Fruit fly (Drosophila melanogaster) whole organism, embryonic: ENCODE measurements around the gene CG4596.
A peak's percentile ranks its signal among the peaks of the same experiment; 100 is the strongest.

Experiments used
- CG10654 ChIP-seq: fragments of 200-800 bp; sonication (Bioruptor generic); optimal IDR thresholded peaks from 2 replicates; lab custom pipeline; 2016; ENCODE audit warnings: missing biosample characterization, missing genetic modification characterization
- CG11247 ChIP-seq: fragments of 200-800 bp; sonication (Bioruptor generic); IDR thresholded peaks from 2 replicates; pipeline ENCODE4 v1.3.6; 2022; ENCODE audit warnings: missing biosample characterization, missing genetic modification characterization
- CG12104 ChIP-seq: fragments of 200-800 bp; sonication (Bioruptor generic); optimal IDR thresholded peaks from 3 replicates; lab custom pipeline; 2016; ENCODE audit warnings: missing biosample characterization, missing genetic modification characterization
- CG12155 ChIP-seq: fragments of 200-800 bp; sonication (Bioruptor generic); optimal IDR thresholded peaks from 3 replicates; lab custom pipeline; 2016; ENCODE audit warnings: missing biosample characterization, missing genetic modification characterization
- CG13775 ChIP-seq: fragments of 200-800 bp; sonication (Bioruptor generic); optimal IDR thresholded peaks from 3 replicates; lab custom pipeline; 2017; ENCODE audit warnings: missing biosample characterization, mild to moderate bottlenecking, missing genetic modification characterization
- CG17385 ChIP-seq: fragments of 200-800 bp; sonication (Bioruptor generic); optimal IDR thresholded peaks from 3 replicates; lab custom pipeline; 2018; ENCODE audit warnings: missing biosample characterization, mild to moderate bottlenecking, missing genetic modification characterization
- CG18619 ChIP-seq: fragments of 200-800 bp; sonication (Bioruptor generic); optimal IDR thresholded peaks from 3 replicates; lab custom pipeline; 2017; ENCODE audit warnings: missing biosample characterization, mild to moderate bottlenecking, missing genetic modification characterization
- CG2120 ChIP-seq: fragments of 200-800 bp; sonication (Bioruptor generic); optimal IDR thresholded peaks from 3 replicates; lab custom pipeline; 2016; ENCODE audit warnings: missing biosample characterization, missing genetic modification characterization
- CG4617 ChIP-seq: fragments of 200-800 bp; sonication (Bioruptor generic); optimal IDR thresholded peaks from 3 replicates; lab custom pipeline; 2016; ENCODE audit warnings: missing biosample characterization, missing genetic modification characterization, borderline replicate concordance
- CG5180 ChIP-seq: fragments of 200-800 bp; sonication (Bioruptor generic); optimal IDR thresholded peaks from 3 replicates; lab custom pipeline; 2017; ENCODE audit warnings: missing biosample characterization, missing genetic modification characterization, mild to moderate bottlenecking, moderate library complexity, missing genetic modification reagents
- CG6254 ChIP-seq: fragments of 200-800 bp; sonication (Bioruptor generic); optimal IDR thresholded peaks from 3 replicates; lab custom pipeline; 2017; ENCODE audit warnings: mild to moderate bottlenecking, missing biosample characterization, missing genetic modification reagents, missing genetic modification characterization
- CG7372 ChIP-seq: fragments of 200-800 bp; sonication (Bioruptor generic); IDR thresholded peaks from 2 replicates; pipeline ENCODE4 v1.3.6; 2022; ENCODE audit warnings: missing biosample characterization, missing genetic modification characterization
- CG7839 ChIP-seq: fragments of 200-800 bp; sonication (Bioruptor generic); optimal IDR thresholded peaks from 3 replicates; lab custom pipeline; 2018; ENCODE audit warnings: missing biosample characterization, mild to moderate bottlenecking, missing genetic modification characterization, moderate library complexity
- CG7928 ChIP-seq: fragments of 200-800 bp; sonication (Bioruptor generic); optimal IDR thresholded peaks from 2 replicates; lab custom pipeline; 2017; ENCODE audit warnings: missing biosample characterization, mild to moderate bottlenecking, missing genetic modification characterization
- D ChIP-seq, 2 experiments: fragments of 200-800 bp in 1 of 2; fragments of >200 bp in 1 of 2; sonication (Bioruptor generic) in 1 of 2; optimal IDR thresholded peaks; 2 replicates in 1 of 2; 3 replicates in 1 of 2; lab custom pipeline; 2017; ENCODE audit warnings: mild to moderate bottlenecking in 1 of 2, missing biosample characterization in 1 of 2, missing genetic modification characterization in 1 of 2, missing genetic modification reagents in 1 of 2
- Doc3 ChIP-seq: fragments of 200-800 bp; sonication (Bioruptor generic); IDR thresholded peaks from 3 replicates; pipeline ENCODE4 v1.3.6; 2022; ENCODE audit warnings: missing biosample characterization, missing genetic modification characterization; ENCODE audit not compliant: partially characterized antibody
- Eip74EF ChIP-seq, 2 experiments: fragments of 200-800 bp in 1 of 2; fragments of >200 bp in 1 of 2; sonication (Bioruptor generic) in 1 of 2; optimal IDR thresholded peaks; 2 replicates each; lab custom pipeline; 2017 to 2019; ENCODE audit warnings: missing biosample characterization in 2 of 2, missing genetic modification characterization in 2 of 2, mild to moderate bottlenecking in 1 of 2, moderate library complexity in 1 of 2
- Ets97D ChIP-seq: fragments of 200-800 bp; sonication (Bioruptor generic); optimal IDR thresholded peaks from 3 replicates; lab custom pipeline; 2016; ENCODE audit warnings: missing biosample characterization, missing genetic modification characterization
- HLH3B ChIP-seq: fragments of 200-800 bp; sonication (Bioruptor generic); IDR thresholded peaks from 2 replicates; pipeline ENCODE4 v1.3.6; 2022; ENCODE audit warnings: missing biosample characterization, missing genetic modification characterization
- Hr51 ChIP-seq, 2 experiments: fragments of 200-800 bp; sonication (Bioruptor generic); optimal IDR thresholded peaks; 2 replicates in 1 of 2; 3 replicates in 1 of 2; lab custom pipeline; 2016 to 2018; ENCODE audit warnings: missing biosample characterization in 2 of 2, missing genetic modification characterization in 2 of 2, mild to moderate bottlenecking in 1 of 2, moderate library complexity in 1 of 2
- NK7.1 ChIP-seq: fragments of 200-800 bp; sonication (Bioruptor generic); optimal IDR thresholded peaks from 3 replicates; lab custom pipeline; 2016; ENCODE audit warnings: missing biosample characterization, missing genetic modification characterization
- Six4 ChIP-seq: fragments of 200-800 bp; sonication (Bioruptor generic); optimal IDR thresholded peaks from 2 replicates; lab custom pipeline; 2016; ENCODE audit warnings: missing biosample characterization, missing genetic modification characterization
- TFAM ChIP-seq: fragments of 200-800 bp; sonication (Bioruptor generic); optimal IDR thresholded peaks from 2 replicates; lab custom pipeline; 2017; ENCODE audit warnings: missing biosample characterization, missing genetic modification characterization, inconsistent platforms
- Trl ChIP-seq, 3 experiments: fragments of >200 bp in 2 of 3; fragments of 200-800 bp in 1 of 3; sonication (Bioruptor generic) in 1 of 3; optimal IDR thresholded peaks; 2 replicates in 1 of 3; 3 replicates in 2 of 3; lab custom pipeline; 2016 to 2017; ENCODE audit warnings: missing biosample characterization in 1 of 3, missing genetic modification characterization in 1 of 3
- ac ChIP-seq: fragments of 200-800 bp; sonication (Bioruptor generic); optimal IDR thresholded peaks from 3 replicates; lab custom pipeline; 2017; ENCODE audit warnings: missing biosample characterization, mild to moderate bottlenecking, missing genetic modification characterization
- crol ChIP-seq: fragments of 200-800 bp; sonication (Bioruptor generic); IDR thresholded peaks from 2 replicates; pipeline ENCODE4 v1.3.6; 2022; ENCODE audit warnings: missing biosample characterization, missing genetic modification characterization
- exex ChIP-seq: fragments of 200-800 bp; sonication (Bioruptor generic); optimal IDR thresholded peaks from 4 replicates; lab custom pipeline; 2018; ENCODE audit warnings: missing biosample characterization, mild to moderate bottlenecking, missing genetic modification characterization, moderate library complexity
- fd3F ChIP-seq: fragments of 200-800 bp; sonication (Bioruptor generic); optimal IDR thresholded peaks from 2 replicates; lab custom pipeline; 2018; ENCODE audit warnings: missing biosample characterization, mild to moderate bottlenecking, missing genetic modification characterization, moderate library complexity
- ftz-f1 ChIP-seq: fragments of 200-800 bp; sonication (Bioruptor generic); optimal IDR thresholded peaks from 2 replicates; lab custom pipeline; 2016; ENCODE audit warnings: missing biosample characterization, missing genetic modification characterization
- gro ChIP-seq: fragments of 200-800 bp; sonication (Bioruptor generic); optimal IDR thresholded peaks from 2 replicates; lab custom pipeline; 2016; ENCODE audit warnings: missing biosample characterization, missing genetic modification characterization
- gsb-n ChIP-seq: fragments of 200-800 bp; sonication (Bioruptor generic); optimal IDR thresholded peaks from 3 replicates; lab custom pipeline; 2018; ENCODE audit warnings: missing biosample characterization, mild to moderate bottlenecking, missing genetic modification characterization
- jing ChIP-seq: fragments of 200-800 bp; sonication (Bioruptor generic); optimal IDR thresholded peaks from 2 replicates; lab custom pipeline; 2018; ENCODE audit warnings: missing biosample characterization, mild to moderate bottlenecking, missing genetic modification characterization
- jumu ChIP-seq: fragments of 200-800 bp; sonication (Bioruptor generic); optimal IDR thresholded peaks from 3 replicates; lab custom pipeline; 2016; ENCODE audit warnings: missing biosample characterization, missing genetic modification characterization
- klu ChIP-seq: fragments of 200-800 bp; sonication (Bioruptor generic); IDR thresholded peaks from 2 replicates; pipeline ENCODE4 v1.3.6; 2022; ENCODE audit warnings: missing biosample characterization, missing genetic modification characterization
- kni ChIP-seq: fragments of 200-800 bp; sonication (Bioruptor generic); optimal IDR thresholded peaks from 3 replicates; lab custom pipeline; 2017; ENCODE audit warnings: mild to moderate bottlenecking, missing biosample characterization, missing genetic modification reagents, missing genetic modification characterization
- maf-S ChIP-seq: fragments of 200-800 bp; sonication (Bioruptor generic); optimal IDR thresholded peaks from 2 replicates; lab custom pipeline; 2016; ENCODE audit warnings: missing biosample characterization, missing genetic modification characterization
- nom ChIP-seq: fragments of 200-800 bp; sonication (Bioruptor generic); optimal IDR thresholded peaks from 2 replicates; lab custom pipeline; 2017; ENCODE audit warnings: missing biosample characterization, missing genetic modification characterization, mild to moderate bottlenecking, moderate library complexity, missing genetic modification reagents
- onecut ChIP-seq: fragments of 200-800 bp; sonication (Bioruptor generic); IDR thresholded peaks from 2 replicates; pipeline ENCODE4 v1.3.6; 2022; ENCODE audit warnings: missing biosample characterization, missing genetic modification characterization
- pnt ChIP-seq: fragments of 200-800 bp; sonication (Bioruptor generic); optimal IDR thresholded peaks from 3 replicates; lab custom pipeline; 2016; ENCODE audit warnings: missing biosample characterization, missing genetic modification characterization
- psq ChIP-seq: fragments of 200-800 bp; sonication (Bioruptor generic); optimal IDR thresholded peaks from 2 replicates; lab custom pipeline; 2017; ENCODE audit warnings: missing biosample characterization, missing genetic modification characterization
- rib ChIP-seq: fragments of 200-800 bp; sonication (Bioruptor generic); IDR thresholded peaks from 2 replicates; pipeline ENCODE4 v1.3.6; 2022; ENCODE audit warnings: missing biosample characterization, missing genetic modification characterization
- sc ChIP-seq, 3 experiments: fragments of >200 bp in 2 of 3; fragments of 200-800 bp in 1 of 3; sonication (Bioruptor generic) in 1 of 3; optimal IDR thresholded peaks; 2 replicates in 2 of 3; 3 replicates in 1 of 3; lab custom pipeline; 2017; ENCODE audit warnings: mild to moderate bottlenecking in 1 of 3, missing biosample characterization in 1 of 3, missing genetic modification characterization in 1 of 3, missing genetic modification reagents in 1 of 3
- sima ChIP-seq: fragments of 200-800 bp; sonication (Bioruptor generic); optimal IDR thresholded peaks from 2 replicates; lab custom pipeline; 2016; ENCODE audit warnings: missing biosample characterization, missing genetic modification characterization
- sisA ChIP-seq: fragments of 200-800 bp; sonication (Bioruptor generic); IDR thresholded peaks from 2 replicates; pipeline ENCODE4 v1.3.6; 2022; ENCODE audit warnings: missing biosample characterization, missing genetic modification characterization
- slou ChIP-seq: fragments of 200-800 bp; sonication (Bioruptor generic); optimal IDR thresholded peaks from 3 replicates; lab custom pipeline; 2016; ENCODE audit warnings: missing biosample characterization, missing genetic modification characterization
- tup ChIP-seq: fragments of 200-800 bp; sonication (Bioruptor generic); optimal IDR thresholded peaks from 2 replicates; lab custom pipeline; 2016; ENCODE audit warnings: missing biosample characterization, mild to moderate bottlenecking, missing genetic modification characterization, moderate library complexity
- vnd ChIP-seq: fragments of 200-800 bp; sonication (Bioruptor generic); IDR thresholded peaks from 3 replicates; pipeline ENCODE4 v1.3.6; 2022; ENCODE audit warnings: missing biosample characterization, missing genetic modification characterization; ENCODE audit not compliant: partially characterized antibody
- zfh1 ChIP-seq: fragments of 200-800 bp; sonication (Bioruptor generic); IDR thresholded peaks from 3 replicates; pipeline ENCODE4 v1.3.6; 2022; ENCODE audit warnings: missing biosample characterization, missing genetic modification characterization

The CG4596 gene

dm6 chr3R:10884031-10884677, 11.3 kb downstream of the CG4596 start (continued):
- TF ChIP-seq CG13775: peak; percentile 11
- TF ChIP-seq jumu: no peak
- TF ChIP-seq D (optimal IDR thresholded peaks at IDR 0.05; lab: Kevin White, UChicago): no peak
- TF ChIP-seq D (GFP tag; optimal IDR thresholded peaks at IDR 0.05; lab: Kevin White, UChicago): peak; percentile 19
- peak; percentile 2 for TF ChIP-seq Six4 (GFP tag; lab: Kevin White, UChicago)
- peak; percentile 65 for TF ChIP-seq CG17385 (GFP tag; lab: Kevin White, UChicago)
- peak; percentile 84 for TF ChIP-seq rib (GFP tag; lab: Robert Waterston, UW)
- TF ChIP-seq nom (GFP tag; lab: Kevin White, UChicago): no peak
- TF ChIP-seq CG6254 (GFP tag; lab: Kevin White, UChicago): peak; percentile 44
- no peak for TF ChIP-seq crol (GFP tag; lab: Robert Waterston, UW)
- TF ChIP-seq NK7.1 (GFP tag; lab: Kevin White, UChicago): no peak
- TF ChIP-seq ac: no peak
- peak; percentile 39 for TF ChIP-seq tup (GFP tag; lab: Kevin White, UChicago)
- peak; percentile 54 for TF ChIP-seq klu (GFP tag; lab: Robert Waterston, UW)
- no peak for TF ChIP-seq sc (optimal IDR thresholded peaks at IDR 0.05; lab: Kevin White, UChicago)
- no peak for TF ChIP-seq sc (GFP tag; optimal IDR thresholded peaks at IDR 0.05; lab: Kevin White, UChicago)
- TF ChIP-seq kni (GFP tag; lab: Kevin White, UChicago): peak; percentile 26
- no peak for TF ChIP-seq CG4617 (GFP tag; lab: Kevin White, UChicago)
- TF ChIP-seq gsb-n: no peak
- TF ChIP-seq Eip74EF (GFP tag; optimal IDR thresholded peaks at IDR 0.05; lab: Kevin White, UChicago): peak in 1 of 2 experiments; percentile 49
- peak in 1 of 2 experiments; percentile 79 for TF ChIP-seq Hr51 (GFP tag; optimal IDR thresholded peaks at IDR 0.05; lab: Kevin White, UChicago)
- TF ChIP-seq sima (GFP tag; lab: Kevin White, UChicago): no peak
- TF ChIP-seq pnt: peak; percentile 13
- TF ChIP-seq ftz-f1 (GFP tag; lab: Kevin White, UChicago): no peak
- TF ChIP-seq CG12104: peak; percentile 60
- TF ChIP-seq CG7839: peak; percentile 88
- peak; percentile 39 for TF ChIP-seq CG7928
- no peak for TF ChIP-seq maf-S (GFP tag; lab: Kevin White, UChicago)
- peak; percentile 16 for TF ChIP-seq Ets97D (GFP tag; lab: Kevin White, UChicago)
- TF ChIP-seq CG2120 (GFP tag; lab: Kevin White, UChicago): peak; percentile 75
- no peak for TF ChIP-seq Doc3
- peak; percentile 63 for TF ChIP-seq fd3F
- TF ChIP-seq TFAM (GFP tag; lab: Kevin White, UChicago): no peak
- peak; percentile 31 for TF ChIP-seq CG10654 (GFP tag; lab: Kevin White, UChicago)
- TF ChIP-seq Trl (optimal IDR thresholded peaks at IDR 0.05; lab: Kevin White, UChicago): no peak
- TF ChIP-seq Trl (GFP tag; optimal IDR thresholded peaks at IDR 0.05; lab: Kevin White, UChicago): no peak
- peak; percentile 25 for TF ChIP-seq gro (GFP tag; lab: Kevin White, UChicago)
- no peak for TF ChIP-seq slou (GFP tag; lab: Kevin White, UChicago)
- TF ChIP-seq psq: no peak
- no peak for TF ChIP-seq vnd
- TF ChIP-seq CG18619: peak; percentile 49
- peak; percentile 66 for TF ChIP-seq onecut
- peak; percentile 79 for TF ChIP-seq zfh1 (GFP tag; lab: Robert Waterston, UW)
- TF ChIP-seq CG7372: peak; percentile 74
- peak; percentile 21 for TF ChIP-seq CG12155 (GFP tag; lab: Kevin White, UChicago)
- peak; percentile 79 for TF ChIP-seq CG11247 (GFP tag; lab: Robert Waterston, UW)
- peak; percentile 83 for TF ChIP-seq HLH3B (GFP tag; lab: Robert Waterston, UW)
- peak; percentile 74 for TF ChIP-seq CG5180 (GFP tag; lab: Kevin White, UChicago)
- TF ChIP-seq jing (GFP tag; lab: Kevin White, UChicago): peak; percentile 2
- peak; percentile 67 for TF ChIP-seq exex (tag; lab: Kevin White, UChicago)
- peak; percentile 80 for TF ChIP-seq sisA (GFP tag; lab: Robert Waterston, UW)
